Worm (Caenorhabditis elegans) whole organism, L4 larva: ENCODE measurements around the gene Y41E3.8.

ENCODE experiments used
- D1046.2 ChIP-seq: fragments of 200-800 bp; sonication (Bioruptor generic); IDR thresholded peaks from 2 replicates; pipeline ENCODE4 v1.3.6; 2022; ENCODE audit warnings: missing genetic modification characterization, missing compliant biosample characterization
- F49E8.2 ChIP-seq: sonication (generic microtip); optimal IDR thresholded peaks from 2 replicates; lab custom pipeline; 2016; ENCODE audit warnings: missing compliant biosample characterization, mild to moderate bottlenecking, missing genetic modification characterization, borderline replicate concordance
- R02D3.7 ChIP-seq: fragments of 150-350 bp; sonication (generic microtip); optimal IDR thresholded peaks from 3 replicates; lab custom pipeline; 2014; ENCODE audit warnings: missing biosample characterization, missing genetic modification characterization
- T20F7.1 ChIP-seq: fragments of 200-800 bp; sonication (Bioruptor generic); optimal IDR thresholded peaks from 2 replicates; lab custom pipeline; 2018; ENCODE audit warnings: mild to moderate bottlenecking, missing genetic modification characterization, missing compliant biosample characterization
- T26A8.4 ChIP-seq: fragments of 200-800 bp; sonication (Bioruptor generic); IDR thresholded peaks from 2 replicates; pipeline ENCODE4 v1.3.6; 2022; ENCODE audit warnings: missing genetic modification characterization, missing compliant biosample characterization
- Y48G9A.11 ChIP-seq: fragments of 200-800 bp; sonication (Bioruptor generic); IDR thresholded peaks from 2 replicates; pipeline ENCODE4 v1.3.6; 2022; ENCODE audit warnings: missing genetic modification reagents, missing genetic modification characterization, missing compliant biosample characterization
- Y75B8A.6 ChIP-seq: fragments of 200-800 bp; sonication (Bioruptor generic); IDR thresholded peaks from 2 replicates; pipeline ENCODE4 v1.3.6; 2022; ENCODE audit warnings: missing genetic modification reagents, missing genetic modification characterization, missing compliant biosample characterization
- aha-1 ChIP-seq: fragments of 150-350 bp; peaks from one replicate; lab custom pipeline; 2014; ENCODE audit warnings: missing biosample characterization, missing genetic modification characterization
- aly-2 ChIP-seq: sonication (generic microtip); optimal IDR thresholded peaks from 2 replicates; lab custom pipeline; 2018; ENCODE audit warnings: missing biosample characterization, missing genetic modification characterization
- ama-1 ChIP-seq: fragments of 150-350 bp; optimal IDR thresholded peaks from 2 replicates; lab custom pipeline; 2014; ENCODE audit warnings: inconsistent platforms, mixed read lengths
- ceh-20 ChIP-seq: fragments of 200-800 bp; sonication (Bioruptor generic); IDR thresholded peaks from 2 replicates; pipeline ENCODE4 v1.3.6; 2022; ENCODE audit warnings: missing genetic modification reagents, missing genetic modification characterization, missing compliant biosample characterization
- ceh-32 ChIP-seq: sonication (generic microtip); optimal IDR thresholded peaks from 2 replicates; lab custom pipeline; 2016; ENCODE audit warnings: mild to moderate bottlenecking, missing genetic modification characterization, missing compliant biosample characterization; ENCODE audit not compliant: poor library complexity
- ceh-82 ChIP-seq: sonication (generic microtip); optimal IDR thresholded peaks from 2 replicates; lab custom pipeline; 2017; ENCODE audit warnings: missing biosample characterization, missing genetic modification characterization
- ces-1 ChIP-seq: fragments of 150-350 bp; sonication (generic microtip); optimal IDR thresholded peaks from 4 replicates; lab custom pipeline; 2014; ENCODE audit warnings: missing biosample characterization, missing genetic modification reagents, missing genetic modification characterization
- ctbp-1 ChIP-seq: fragments of 200-800 bp; sonication (Bioruptor generic); IDR thresholded peaks from 2 replicates; pipeline ENCODE4 v1.3.6; 2022; ENCODE audit warnings: missing genetic modification reagents, missing genetic modification characterization, missing compliant biosample characterization
- daf-12 ChIP-seq: fragments of 150-350 bp; optimal IDR thresholded peaks from 2 replicates; lab custom pipeline; 2014; ENCODE audit warnings: missing biosample characterization, missing genetic modification reagents, missing genetic modification characterization
- duxl-1 ChIP-seq: sonication (generic microtip); optimal IDR thresholded peaks from 2 replicates; lab custom pipeline; 2016; ENCODE audit warnings: mild to moderate bottlenecking, missing genetic modification characterization, moderate library complexity, missing compliant biosample characterization; ENCODE audit not compliant: poor library complexity
- egl-27 ChIP-seq: sonication (generic microtip); optimal IDR thresholded peaks from 3 replicates; lab custom pipeline; 2017; ENCODE audit warnings: missing biosample characterization, missing genetic modification reagents, missing genetic modification characterization
- egl-43 ChIP-seq: fragments of 200-800 bp; sonication (Bioruptor generic); IDR thresholded peaks from 2 replicates; pipeline ENCODE4 v1.3.6; 2022; ENCODE audit warnings: missing genetic modification reagents, missing genetic modification characterization, missing compliant biosample characterization
- fos-1 ChIP-seq: fragments of 150-350 bp; optimal IDR thresholded peaks from 2 replicates; lab custom pipeline; 2014; ENCODE audit warnings: missing biosample characterization, missing genetic modification characterization
- hif-1 ChIP-seq, 2 experiments: sonication (generic microtip); optimal IDR thresholded peaks; 2 replicates each; lab custom pipeline; 2016 to 2017; ENCODE audit warnings: missing compliant biosample characterization in 2 of 2, missing genetic modification characterization in 2 of 2, missing genetic modification reagents in 2 of 2, missing genotype in 2 of 2, mild to moderate bottlenecking in 1 of 2
- hlh-11 ChIP-seq: fragments of 200-800 bp; sonication (Bioruptor generic); optimal IDR thresholded peaks from 2 replicates; lab custom pipeline; 2018; ENCODE audit warnings: mild to moderate bottlenecking, missing genetic modification characterization, missing compliant biosample characterization
- hmg-1.1 ChIP-seq: fragments of 200-800 bp; sonication (Bioruptor generic); IDR thresholded peaks from 2 replicates; pipeline ENCODE4 v1.3.6; 2022; ENCODE audit warnings: missing genetic modification reagents, missing genetic modification characterization, missing compliant biosample characterization
- jun-1 ChIP-seq: fragments of 150-350 bp; optimal IDR thresholded peaks from 2 replicates; lab custom pipeline; 2014; ENCODE audit warnings: missing biosample characterization, missing genetic modification reagents, missing genetic modification characterization
- lim-7 ChIP-seq: fragments of 200-800 bp; sonication (Bioruptor generic); IDR thresholded peaks from 2 replicates; pipeline ENCODE4 v1.3.6; 2022; ENCODE audit warnings: missing genetic modification characterization, missing compliant biosample characterization
- lin-38 ChIP-seq: fragments of 200-800 bp; sonication (Bioruptor generic); IDR thresholded peaks from 2 replicates; pipeline ENCODE4 v1.3.6; 2022; ENCODE audit warnings: missing genetic modification reagents, missing genetic modification characterization, missing compliant biosample characterization
- lsy-2 ChIP-seq, 2 experiments: fragments of 150-350 bp in 1 of 2; sonication (generic microtip) in 1 of 2; optimal IDR thresholded peaks; 2 replicates each; lab custom pipeline; 2014 to 2017; ENCODE audit warnings: missing biosample characterization in 2 of 2, missing genetic modification characterization in 2 of 2
- madf-5 ChIP-seq, 2 experiments: fragments of 200-800 bp; sonication (Bioruptor generic); IDR thresholded peaks; 2 replicates each; pipeline ENCODE4 v1.3.6; 2022; ENCODE audit warnings: missing compliant biosample characterization in 2 of 2, missing genetic modification characterization in 2 of 2
- mes-2 ChIP-seq: sonication (generic microtip); optimal IDR thresholded peaks from 2 replicates; lab custom pipeline; 2016; ENCODE audit warnings: missing genotype, mild to moderate bottlenecking, missing genetic modification characterization, missing compliant biosample characterization; ENCODE audit not compliant: poor library complexity, severe bottlenecking
- nhr-102 ChIP-seq: sonication (generic microtip); optimal IDR thresholded peaks from 2 replicates; lab custom pipeline; 2016; ENCODE audit warnings: mild to moderate bottlenecking, missing genetic modification characterization, moderate library complexity, missing compliant biosample characterization
- nhr-11 ChIP-seq: fragments of 150-350 bp; optimal IDR thresholded peaks from 2 replicates; lab custom pipeline; 2014; ENCODE audit warnings: missing biosample characterization, missing genetic modification characterization
- nhr-25 ChIP-seq: sonication (generic microtip); optimal IDR thresholded peaks from 2 replicates; lab custom pipeline; 2017; ENCODE audit warnings: missing genetic modification characterization, mild to moderate bottlenecking, missing compliant biosample characterization, antibody characterized with exemption, moderate library complexity, borderline replicate concordance; ENCODE audit not compliant: insufficient read depth
- nhr-77 ChIP-seq: fragments of 150-350 bp; optimal IDR thresholded peaks from 2 replicates; lab custom pipeline; 2014; ENCODE audit warnings: missing biosample characterization, missing genetic modification characterization
- sdz-12 ChIP-seq: fragments of 200-800 bp; sonication (Bioruptor generic); optimal IDR thresholded peaks from 2 replicates; lab custom pipeline; 2018; ENCODE audit warnings: mild to moderate bottlenecking, missing genetic modification characterization, missing compliant biosample characterization
- set-16 ChIP-seq: fragments of 200-800 bp; sonication (Bioruptor generic); IDR thresholded peaks from 2 replicates; pipeline ENCODE4 v1.3.6; 2022; ENCODE audit warnings: missing genetic modification reagents, missing genetic modification characterization, missing compliant biosample characterization
- snpc-1.2 ChIP-seq: fragments of 200-800 bp; sonication (Bioruptor generic); IDR thresholded peaks from 2 replicates; pipeline ENCODE4 v1.3.6; 2022; ENCODE audit warnings: missing genetic modification reagents, missing genetic modification characterization, missing compliant biosample characterization
- spr-1 ChIP-seq: sonication (generic microtip); optimal IDR thresholded peaks from 2 replicates; lab custom pipeline; 2016; ENCODE audit warnings: mild to moderate bottlenecking, missing genetic modification characterization, missing compliant biosample characterization
- tag-97 ChIP-seq: fragments of 200-800 bp; sonication (Bioruptor generic); IDR thresholded peaks from 2 replicates; pipeline ENCODE4 v1.3.6; 2022; ENCODE audit warnings: missing genetic modification characterization, missing compliant biosample characterization
- unc-130 ChIP-seq: sonication (generic microtip); optimal IDR thresholded peaks from 2 replicates; lab custom pipeline; 2016; ENCODE audit warnings: missing genetic modification reagents, missing genetic modification characterization, missing compliant biosample characterization
- vab-7 ChIP-seq: fragments of 200-800 bp; sonication (Bioruptor generic); IDR thresholded peaks from 2 replicates; pipeline ENCODE4 v1.3.6; 2022; ENCODE audit warnings: missing genetic modification reagents, missing genetic modification characterization, missing compliant biosample characterization
- zag-1 ChIP-seq: fragments of 150-350 bp; optimal IDR thresholded peaks from 2 replicates; lab custom pipeline; 2014; ENCODE audit warnings: missing biosample characterization, missing genetic modification characterization

Y41E3.8 gene

DNA sequence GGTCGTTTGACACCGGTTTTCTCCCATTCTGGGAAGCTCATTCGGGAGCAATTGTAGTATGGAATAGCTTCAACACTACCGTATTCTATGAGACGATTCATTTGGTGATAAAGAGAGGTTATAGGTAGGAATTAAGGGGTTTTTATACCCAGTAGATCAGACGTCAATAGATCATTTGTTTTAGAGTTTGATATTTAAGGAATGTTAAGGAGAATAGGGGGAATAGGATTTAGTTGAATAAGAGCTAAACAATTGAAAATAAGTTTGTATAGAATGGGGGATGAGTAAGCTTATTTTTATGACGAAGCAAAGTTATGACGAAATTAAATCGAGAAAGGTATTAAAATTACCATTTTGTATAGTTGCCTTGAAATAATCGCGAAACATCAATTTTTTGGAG lies 24.5 kb upstream of the Y41E3.8 start, which contains the start of gene srt-47:
Gene srt-47, minus strand, starts transcription at position 101 of the 400 bp plus-strand sequence.
- TF ChIP-seq T26A8.4 (no peak), tag-97 (GFP tag; lab: Robert Waterston, UW) (no peak), spr-1 (tag; lab: Kevin White, UChicago) (no peak), jun-1 (tag; lab: Kevin White, UChicago) (no peak), nhr-25 (tag; lab: Kevin White, UChicago) (no peak), hlh-11 (no peak), lsy-2 (tag; optimal IDR thresholded peaks at IDR 0.05; lab: Kevin White, UChicago) (no peak), ama-1 (no peak), ceh-32 (tag; lab: Kevin White, UChicago) (no peak), F49E8.2 (tag; lab: Kevin White, UChicago) (no peak), D1046.2 (GFP tag; lab: Robert Waterston, UW) (no peak), lin-38 (GFP tag; lab: Robert Waterston, UW) (no peak), ces-1 (no peak), Y75B8A.6 (no peak), aha-1 (no peak), Y48G9A.11 (no peak), daf-12 (tag; lab: Kevin White, UChicago) (no peak), set-16 (GFP tag; lab: Robert Waterston, UW) (no peak), ceh-82 (tag; lab: Kevin White, UChicago) (no peak), nhr-11 (tag; lab: Kevin White, UChicago) (no peak)

- no peak for TF ChIP-seq T20F7.1 (GFP tag; lab: Kevin White, UChicago)
- TF ChIP-seq zag-1 (tag; lab: Kevin White, UChicago) = no peak
- TF ChIP-seq nhr-77 (tag; lab: Kevin White, UChicago) = no peak
- no peak for TF ChIP-seq R02D3.7 (tag; lab: Kevin White, UChicago)
These were observed 22.3 kb upstream of the Y41E3.8 start for ce11 chrIV:15051045-15051444.

DNA sequence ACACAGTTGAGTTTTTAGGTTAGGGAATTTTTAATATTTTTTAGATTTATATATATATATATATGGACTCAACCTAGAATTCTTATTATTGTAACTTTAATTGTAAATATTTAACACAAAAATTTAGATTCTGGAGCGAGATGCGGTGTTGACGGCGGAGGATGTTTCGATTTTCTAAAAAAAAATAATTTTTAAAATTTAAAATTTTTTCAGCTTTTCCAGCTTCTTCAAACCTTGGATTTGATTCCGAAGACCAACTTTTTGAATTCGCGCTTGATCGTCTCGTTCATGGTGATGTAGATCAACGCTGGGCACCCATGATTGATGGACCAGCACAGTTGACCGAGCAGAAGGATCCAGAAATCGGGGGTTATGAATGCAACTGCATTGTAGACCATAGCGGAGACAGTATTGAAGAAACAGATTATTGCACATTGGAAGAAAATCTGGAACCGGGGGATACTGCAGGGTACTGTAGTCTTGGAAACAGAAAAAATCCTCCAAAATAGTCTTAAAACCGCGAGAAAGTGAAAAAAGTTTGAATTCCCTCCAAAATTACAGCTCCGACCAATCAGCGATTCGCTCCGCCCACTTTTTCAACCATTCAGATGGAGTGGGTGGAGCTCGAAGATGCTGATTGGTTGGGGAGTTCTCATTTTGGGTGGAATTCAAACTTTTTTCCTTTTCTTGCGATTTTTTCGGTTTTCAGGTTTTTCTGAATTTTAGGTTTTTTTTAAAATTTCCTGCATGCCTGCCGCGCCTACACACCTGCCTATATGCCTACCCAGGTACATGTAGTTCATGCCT lies 20.7 kb upstream of the Y41E3.8 start:
- TF ChIP-seq egl-27 (tag; lab: Kevin White, UChicago) = no peak
- TF ChIP-seq madf-5 (GFP tag; IDR thresholded peaks at IDR 0.05; lab: Robert Waterston, UW) = 0 out of 4 replicates have a peak, but pooled peaks of 1 of the 2 experiments have one; percentile 45
- TF ChIP-seq tag-97 (GFP tag; lab: Robert Waterston, UW) = 0 out of 2 replicates have a peak, but pooled peaks have one; percentile 48
- TF ChIP-seq mes-2 (tag; lab: Kevin White, UChicago) = peak; percentile 30
- peak; percentile 76 for TF ChIP-seq aha-1
- TF ChIP-seq jun-1 (tag; lab: Kevin White, UChicago) = peak; percentile 29
- peak; percentile 37; the same call in 1 of the 2 replicates for TF ChIP-seq vab-7 (GFP tag; lab: Robert Waterston, UW)
- TF ChIP-seq egl-43 (GFP tag; lab: Robert Waterston, UW) = 0 out of 2 replicates have a peak, but pooled peaks have one; percentile 8
- TF ChIP-seq zag-1 (tag; lab: Kevin White, UChicago) = no peak
- TF ChIP-seq T26A8.4 = 0 out of 2 replicates have a peak, but pooled peaks have one; percentile 25
- TF ChIP-seq nhr-102 (tag; lab: Kevin White, UChicago) = peak; percentile 29
- TF ChIP-seq lin-38 (GFP tag; lab: Robert Waterston, UW) = peak; percentile 42
- 0 out of 2 replicates have a peak, but pooled peaks have one; percentile 9 for TF ChIP-seq D1046.2 (GFP tag; lab: Robert Waterston, UW)
- peak; percentile 92 for TF ChIP-seq aly-2 (tag; lab: Kevin White, UChicago)
- peak; percentile 1 for TF ChIP-seq unc-130 (GFP tag; lab: Kevin White, UChicago)
- TF ChIP-seq ceh-20 (GFP tag; lab: Robert Waterston, UW) = no peak
- TF ChIP-seq hif-1 (tag; optimal IDR thresholded peaks at IDR 0.05; lab: Kevin White, UChicago) = peak in 1 of 2 experiments; percentile 22
- TF ChIP-seq ctbp-1 = no peak
- TF ChIP-seq hlh-11 = peak; percentile 5
- TF ChIP-seq sdz-12 (GFP tag; lab: Kevin White, UChicago) = peak; percentile 9
- peak; percentile 15; the same call in 1 of the 2 replicates for TF ChIP-seq hmg-1.1
- no peak for TF ChIP-seq fos-1 (tag; lab: Kevin White, UChicago)
- 0 out of 2 replicates have a peak, but pooled peaks have one; percentile 7 for TF ChIP-seq lim-7 (GFP tag; lab: Robert Waterston, UW)
- peak; percentile 64 for TF ChIP-seq ama-1
- 0 out of 2 replicates have a peak, but pooled peaks have one; percentile 32 for TF ChIP-seq snpc-1.2 (GFP tag; lab: Robert Waterston, UW)
- peak; percentile 6 for TF ChIP-seq duxl-1
